Fruit fly (Drosophila melanogaster) whole organism, wandering third instar larva: ENCODE measurements around the gene jar.

ENCODE experiments used
- Abd-B ChIP-seq: fragments of >200 bp; optimal IDR thresholded peaks from 2 replicates; lab custom pipeline; 2017; ENCODE audit warnings: missing biosample characterization, missing genetic modification characterization
- CG32264 ChIP-seq: fragments of 200-800 bp; sonication (Bioruptor generic); optimal IDR thresholded peaks from 2 replicates; lab custom pipeline; 2016; ENCODE audit warnings: missing biosample characterization, missing genetic modification characterization
- CG9705 ChIP-seq: fragments of 200-800 bp; sonication (Bioruptor generic); optimal IDR thresholded peaks from 2 replicates; lab custom pipeline; 2018; ENCODE audit warnings: missing biosample characterization, mild to moderate bottlenecking, missing genetic modification characterization
- CrebA ChIP-seq: fragments of 200-800 bp; sonication (Bioruptor generic); optimal IDR thresholded peaks from 2 replicates; lab custom pipeline; 2016; ENCODE audit warnings: missing biosample characterization, mild to moderate bottlenecking, missing genetic modification characterization, borderline replicate concordance
- Dfd ChIP-seq: fragments of >200 bp; optimal IDR thresholded peaks from 2 replicates; lab custom pipeline; 2017; ENCODE audit warnings: missing biosample characterization, missing genetic modification characterization
- Dif ChIP-seq: fragments of 200-275, 200-300 bp; sonication (Bioruptor generic); optimal IDR thresholded peaks from 2 replicates; lab custom pipeline; 2018; ENCODE audit warnings: missing biosample characterization, missing genetic modification characterization; ENCODE audit not compliant: partially characterized antibody
- GATAd ChIP-seq: sonication (Bioruptor generic); optimal IDR thresholded peaks from 2 replicates; lab custom pipeline; 2016; ENCODE audit warnings: missing biosample characterization, missing genetic modification characterization
- HLH106 ChIP-seq: fragments of 200-800 bp; optimal IDR thresholded peaks from 3 replicates; lab custom pipeline; 2019; ENCODE audit warnings: missing biosample characterization, mild to moderate bottlenecking, missing genetic modification characterization, moderate library complexity
- Hnf4 ChIP-seq: fragments of 200-800 bp; sonication (Bioruptor generic); optimal IDR thresholded peaks from 2 replicates; lab custom pipeline; 2016; ENCODE audit warnings: missing biosample characterization, mild to moderate bottlenecking, missing genetic modification characterization
- Hr78 ChIP-seq: fragments of >200 bp; optimal IDR thresholded peaks from 2 replicates; lab custom pipeline; 2017; ENCODE audit warnings: missing biosample characterization, missing genetic modification characterization
- Hr83 ChIP-seq: fragments of 200-300 bp; sonication (Bioruptor generic); optimal IDR thresholded peaks from 2 replicates; lab custom pipeline; 2016; ENCODE audit warnings: missing biosample characterization, mild to moderate bottlenecking, missing genetic modification characterization, moderate library complexity; ENCODE audit not compliant: poor library complexity, severe bottlenecking
- Jra ChIP-seq: sonication (Bioruptor generic); optimal IDR thresholded peaks from 2 replicates; lab custom pipeline; 2016; ENCODE audit warnings: missing biosample characterization, missing genetic modification characterization
- Mio ChIP-seq: sonication (Bioruptor generic); optimal IDR thresholded peaks from 2 replicates; lab custom pipeline; 2016; ENCODE audit warnings: missing biosample characterization, missing genetic modification characterization
- Myc ChIP-seq: fragments of >200 bp; optimal IDR thresholded peaks from 2 replicates; lab custom pipeline; 2017
- N ChIP-seq: fragments of >200 bp; optimal IDR thresholded peaks from 2 replicates; lab custom pipeline; 2018; ENCODE audit warnings: missing biosample characterization, missing external identifiers, missing genetic modification characterization
- OdsH ChIP-seq: fragments of 200-800 bp; sonication (Bioruptor generic); optimal IDR thresholded peaks from 2 replicates; lab custom pipeline; 2016; ENCODE audit warnings: missing biosample characterization, mild to moderate bottlenecking, missing genetic modification characterization
- Rel ChIP-seq, 2 experiments: fragments of 200-800 bp; sonication (Bioruptor generic) in 1 of 2; optimal IDR thresholded peaks; 2 replicates in 1 of 2; 3 replicates in 1 of 2; lab custom pipeline; 2016 to 2019; ENCODE audit warnings: mild to moderate bottlenecking in 2 of 2, missing biosample characterization in 2 of 2, missing genetic modification characterization in 2 of 2, moderate library complexity in 1 of 2
- Sp1 ChIP-seq: fragments of 200-800 bp; sonication (Bioruptor generic); optimal IDR thresholded peaks from 3 replicates; lab custom pipeline; 2019; ENCODE audit warnings: missing biosample characterization, mild to moderate bottlenecking, missing genetic modification characterization, moderate library complexity
- Vsx2 ChIP-seq: fragments of 200-300, 225-300 bp; sonication (Bioruptor generic); optimal IDR thresholded peaks from 2 replicates; lab custom pipeline; 2018; ENCODE audit warnings: missing biosample characterization, missing genetic modification characterization; ENCODE audit not compliant: partially characterized antibody
- br ChIP-seq: fragments of 200-800 bp; sonication (Bioruptor generic); optimal IDR thresholded peaks from 2 replicates; lab custom pipeline; 2016; ENCODE audit warnings: missing biosample characterization, missing genetic modification characterization
- brk ChIP-seq: fragments of 200-800 bp; sonication (Bioruptor generic); optimal IDR thresholded peaks from 2 replicates; lab custom pipeline; 2016; ENCODE audit warnings: missing biosample characterization, mild to moderate bottlenecking, missing genetic modification characterization
- dl ChIP-seq, 2 experiments: fragments of 175-275, 200-275 bp in 1 of 2; fragments of 200-275 bp in 1 of 2; sonication (Bioruptor generic); optimal IDR thresholded peaks; lab custom pipeline; 2018; ENCODE audit warnings: mild to moderate bottlenecking in 2 of 2, missing biosample characterization in 2 of 2, missing genetic modification characterization in 2 of 2, moderate library complexity in 2 of 2; ENCODE audit not compliant: partially characterized antibody in 2 of 2, insufficient read depth in 1 of 2
- dmrt93B ChIP-seq: fragments of 200-800 bp; sonication (Bioruptor generic); optimal IDR thresholded peaks from 2 replicates; lab custom pipeline; 2018; ENCODE audit warnings: missing biosample characterization, mild to moderate bottlenecking, missing genetic modification characterization
- dsf ChIP-seq: sonication (Bioruptor generic); optimal IDR thresholded peaks from 2 replicates; lab custom pipeline; 2016; ENCODE audit warnings: missing biosample characterization, missing genetic modification characterization, borderline replicate concordance
- ey ChIP-seq: fragments of 200-800 bp; sonication (Bioruptor generic); optimal IDR thresholded peaks from 2 replicates; lab custom pipeline; 2016; ENCODE audit warnings: missing biosample characterization, missing genetic modification characterization
- foxo ChIP-seq, 2 experiments: fragments of 200-800 bp; sonication (Bioruptor generic); optimal IDR thresholded peaks; 2 replicates in 1 of 2; 3 replicates in 1 of 2; lab custom pipeline; 2016 to 2017; ENCODE audit warnings: missing biosample characterization in 2 of 2, missing genetic modification characterization in 2 of 2
- fru ChIP-seq: fragments of 200-800 bp; sonication (Bioruptor generic); optimal IDR thresholded peaks from 3 replicates; lab custom pipeline; 2016; ENCODE audit warnings: missing biosample characterization, mild to moderate bottlenecking, missing genetic modification characterization
- h ChIP-seq: fragments of 200-800 bp; sonication (Bioruptor generic); optimal IDR thresholded peaks from 3 replicates; lab custom pipeline; 2016; ENCODE audit warnings: missing biosample characterization, mild to moderate bottlenecking, missing genetic modification characterization
- jim ChIP-seq: fragments of 175-275, 200-325 bp; sonication (Bioruptor generic); optimal IDR thresholded peaks from 2 replicates; lab custom pipeline; 2016; ENCODE audit warnings: missing biosample characterization, mild to moderate bottlenecking, missing genetic modification characterization
- lola ChIP-seq: fragments of >200 bp; optimal IDR thresholded peaks from 2 replicates; lab custom pipeline; 2017; ENCODE audit warnings: missing biosample characterization, missing genetic modification characterization
- pan ChIP-seq: fragments of >200 bp; optimal IDR thresholded peaks from 2 replicates; lab custom pipeline; 2017
- psq ChIP-seq: fragments of 200-800 bp; sonication (Bioruptor generic); optimal IDR thresholded peaks from 3 replicates; lab custom pipeline; 2017; ENCODE audit warnings: missing biosample characterization, mild to moderate bottlenecking, missing genetic modification characterization, moderate library complexity
- rgr ChIP-seq: fragments of 200-800 bp; sonication (Bioruptor generic); optimal IDR thresholded peaks from 3 replicates; lab custom pipeline; 2016; ENCODE audit warnings: missing biosample characterization, mild to moderate bottlenecking, missing genetic modification characterization
- sage ChIP-seq: fragments of 200-800 bp; sonication (Bioruptor generic); optimal IDR thresholded peaks from 2 replicates; lab custom pipeline; 2016; ENCODE audit warnings: missing biosample characterization, mild to moderate bottlenecking, missing genetic modification characterization
- sv ChIP-seq: fragments of 200-800 bp; sonication (Bioruptor generic); optimal IDR thresholded peaks from 3 replicates; lab custom pipeline; 2016; ENCODE audit warnings: missing biosample characterization, missing genetic modification characterization
- tai ChIP-seq: sonication (Bioruptor generic); optimal IDR thresholded peaks from 2 replicates; lab custom pipeline; 2016; ENCODE audit warnings: missing biosample characterization, missing genetic modification characterization
- usp ChIP-seq: fragments of >200 bp; optimal IDR thresholded peaks from 2 replicates; lab custom pipeline; 2017; ENCODE audit warnings: missing biosample characterization, missing genetic modification characterization
- woc ChIP-seq: sonication (Bioruptor generic); optimal IDR thresholded peaks from 2 replicates; lab custom pipeline; 2016; ENCODE audit warnings: missing biosample characterization, mild to moderate bottlenecking, missing genetic modification characterization

The jar gene

dm6 chr3R:24216017-24216416 lies 55.0 kb downstream of the jar start:
- TF ChIP-seq foxo (GFP tag; optimal IDR thresholded peaks at IDR 0.05; lab: Kevin White, UChicago) (no peak), sv (GFP tag; lab: Kevin White, UChicago) (no peak), CG9705 (GFP tag; lab: Kevin White, UChicago) (no peak)

- no peak for TF ChIP-seq psq
- no peak for TF ChIP-seq Hr78 (GFP tag; lab: Kevin White, UChicago)
- no peak for TF ChIP-seq fru (GFP tag; lab: Kevin White, UChicago)
- TF ChIP-seq woc (GFP tag; lab: Kevin White, UChicago), result no peak
- TF ChIP-seq Sp1 (GFP tag; lab: Kevin White, UChicago), result no peak
- TF ChIP-seq rgr, result no peak
- no peak for TF ChIP-seq ey
- no peak for TF ChIP-seq usp (GFP tag; lab: Kevin White, UChicago)
These were observed 57.4 kb downstream of the jar start for dm6 chr3R:24213644-24214043.

dm6 chr3R:24206341-24207114 lies 64.5 kb downstream of the jar start:
- no peak for TF ChIP-seq CrebA (GFP tag; lab: Kevin White, UChicago)
- TF ChIP-seq lola (GFP tag; lab: Kevin White, UChicago), result no peak
- no peak for TF ChIP-seq tai (GFP tag; lab: Kevin White, UChicago)
- TF ChIP-seq h, result peak; percentile 42
- no peak for TF ChIP-seq jim
- TF ChIP-seq ey, result peak; percentile 1
- no peak for TF ChIP-seq dsf (GFP tag; lab: Kevin White, UChicago)
- no peak for TF ChIP-seq Sp1 (GFP tag; lab: Kevin White, UChicago)
- peak; percentile 2 for TF ChIP-seq rgr
- TF ChIP-seq fru (GFP tag; lab: Kevin White, UChicago), result peak; percentile 48
- TF ChIP-seq foxo (GFP tag; optimal IDR thresholded peaks at IDR 0.05; lab: Kevin White, UChicago), result peak in 1 of 2 experiments; percentile 9
- no peak for TF ChIP-seq Hr78 (GFP tag; lab: Kevin White, UChicago)
- TF ChIP-seq HLH106 (tag; lab: Kevin White, UChicago), result no peak
- TF ChIP-seq CG9705 (GFP tag; lab: Kevin White, UChicago), result no peak
- TF ChIP-seq, all 38 proteins: peak for 5

- TF ChIP-seq Sp1 (GFP tag; lab: Kevin White, UChicago), result peak; percentile 43
- TF ChIP-seq GATAd (GFP tag; lab: Kevin White, UChicago), result no peak
- no peak for TF ChIP-seq Mio (GFP tag; lab: Kevin White, UChicago)
- no peak for TF ChIP-seq Hr83
- TF ChIP-seq Rel (GFP tag; optimal IDR thresholded peaks at IDR 0.05; lab: Kevin White, UChicago), result no peak
- TF ChIP-seq Rel (tag; optimal IDR thresholded peaks at IDR 0.05; lab: Kevin White, UChicago), result no peak
- TF ChIP-seq woc (GFP tag; lab: Kevin White, UChicago), result no peak
- no peak for TF ChIP-seq jim
- TF ChIP-seq br, result no peak
- no peak for TF ChIP-seq Dif (GFP tag; lab: Kevin White, UChicago)
- TF ChIP-seq OdsH (GFP tag; lab: Kevin White, UChicago), result peak; percentile 23
- peak; percentile 19 for TF ChIP-seq rgr
- no peak for TF ChIP-seq tai (GFP tag; lab: Kevin White, UChicago)
- TF ChIP-seq usp (GFP tag; lab: Kevin White, UChicago), result no peak
- no peak for TF ChIP-seq Abd-B
- no peak for TF ChIP-seq N (GFP tag; lab: Kevin White, UChicago)
- TF ChIP-seq brk, result no peak
- peak; percentile 27 for TF ChIP-seq HLH106 (tag; lab: Kevin White, UChicago)
- TF ChIP-seq sage, result no peak
- no peak for TF ChIP-seq CG32264 (GFP tag; lab: Kevin White, UChicago)
- no peak for TF ChIP-seq Myc (lab: Kevin White, UChicago)
- TF ChIP-seq Vsx2 (GFP tag; lab: Kevin White, UChicago), result no peak
- TF ChIP-seq foxo (GFP tag; optimal IDR thresholded peaks at IDR 0.05; lab: Kevin White, UChicago), result peak in 1 of 2 experiments; percentile 53
- TF ChIP-seq dl (GFP tag; optimal IDR thresholded peaks at IDR 0.05; lab: Kevin White, UChicago; ENCODE audit: insufficient read depth in 1 of 2, partially characterized antibody in 2 of 2), result no peak
- TF ChIP-seq dmrt93B (GFP tag; lab: Kevin White, UChicago), result peak; percentile 50
- TF ChIP-seq Jra (GFP tag; lab: Kevin White, UChicago), result no peak
- TF ChIP-seq psq, result peak; percentile 41
- no peak for TF ChIP-seq CrebA (GFP tag; lab: Kevin White, UChicago)
- TF ChIP-seq h, result no peak
- TF ChIP-seq CG9705 (GFP tag; lab: Kevin White, UChicago), result no peak
- no peak for TF ChIP-seq fru (GFP tag; lab: Kevin White, UChicago)
- TF ChIP-seq ey, result no peak
- TF ChIP-seq sv (GFP tag; lab: Kevin White, UChicago), result no peak
- TF ChIP-seq Hnf4 (GFP tag; lab: Kevin White, UChicago), result no peak
- peak; percentile 54 for TF ChIP-seq pan (lab: Kevin White, UChicago)
- no peak for TF ChIP-seq Dfd
- TF ChIP-seq lola (GFP tag; lab: Kevin White, UChicago), result no peak
- no peak for TF ChIP-seq Hr78 (GFP tag; lab: Kevin White, UChicago)
- TF ChIP-seq dsf (GFP tag; lab: Kevin White, UChicago), result no peak
These were observed 65.1 kb downstream of the jar start for dm6 chr3R:24205935-24206334.
